Fruit fly (Drosophila melanogaster): ENCODE data around the gene Pdk1.

Gene Pdk1

DNA sequence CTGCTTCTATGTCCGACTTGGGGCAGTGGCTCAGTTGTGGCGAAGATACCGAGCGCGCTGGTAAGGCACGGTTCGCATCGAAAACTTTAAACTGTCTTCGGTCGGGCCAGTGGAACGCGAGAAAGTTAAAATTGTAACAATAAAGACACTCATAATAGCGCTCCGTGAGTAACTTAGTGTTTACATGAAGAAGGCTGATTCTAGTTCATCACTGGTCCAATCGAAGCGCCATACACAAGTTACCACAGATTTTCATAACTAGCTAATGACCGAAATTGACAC is 51.0 kb downstream of the Pdk1 start (continued):
- TF ChIP-seq CG11723 (GFP tag; optimal IDR thresholded peaks at IDR 0.05) (no peak), Opbp (GFP tag; IDR thresholded peaks at IDR 0.05; ENCODE audit: partially characterized antibody) (peak; percentile 34; the same call in 1 of the 3 replicates), Trl (optimal IDR thresholded peaks at IDR 0.05) (peak in 1 of 2 experiments; percentile 27), Trl (GFP tag; optimal IDR thresholded peaks at IDR 0.05) (no peak), Dad (GFP tag; optimal IDR thresholded peaks at IDR 0.05) (no peak), Gug (GFP tag; IDR thresholded peaks at IDR 0.05) (no peak), usp (GFP tag; optimal IDR thresholded peaks at IDR 0.05) (no peak), CG9215 (GFP tag; IDR thresholded peaks at IDR 0.05) (no peak), fu2 (GFP tag; optimal IDR thresholded peaks at IDR 0.05) (no peak)

DNA sequence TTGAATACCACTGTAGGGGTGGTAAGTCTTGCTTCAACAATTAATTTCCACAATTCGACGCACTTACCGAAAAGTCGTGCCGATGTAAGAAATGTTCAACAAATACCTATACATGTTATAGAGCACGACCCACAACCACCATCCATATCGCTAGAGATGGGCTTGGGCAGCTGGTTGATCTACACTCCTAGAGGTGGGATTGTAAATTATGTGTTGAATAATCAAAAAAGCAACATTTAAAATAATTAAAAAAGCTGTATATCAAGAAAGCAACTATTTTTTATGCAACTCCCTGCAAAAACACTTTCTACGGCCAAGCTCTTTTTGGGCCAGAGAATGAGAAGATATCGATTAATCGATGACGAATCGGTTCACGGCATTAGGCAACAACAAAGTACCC is 55.0 kb downstream of the Pdk1 start, which contains the start of the genes CG34140, Mkp and Mtch:
Gene CG34140, minus strand, starts transcription at position 174 of the 400 bp plus-strand sequence.
Gene Mkp, minus strand, starts transcription at position 290 of the 400 bp plus-strand sequence.
Gene Mtch, plus strand, starts transcription at position 376 of the 400 bp plus-strand sequence.
- peak; percentile 74 for TF ChIP-seq Dref (GFP tag; IDR thresholded peaks at IDR 0.05)
- TF ChIP-seq sens-2 (GFP tag; IDR thresholded peaks at IDR 0.05) = 0 out of 2 replicates have a peak, but pooled peaks have one; percentile 21
- peak; percentile 68 for TF ChIP-seq CG4328 (GFP tag; optimal IDR thresholded peaks at IDR 0.05)
- no peak for TF ChIP-seq CoRest (tag; optimal IDR thresholded peaks at IDR 0.05)
- no peak for TF ChIP-seq lov (optimal IDR thresholded peaks at IDR 0.05)
- TF ChIP-seq lov (GFP tag; IDR thresholded peaks at IDR 0.05) = peak; percentile 65; the same call in 1 of the 3 replicates
- peak; percentile 65 for TF ChIP-seq CG4730 (GFP tag; IDR thresholded peaks at IDR 0.05)
- TF ChIP-seq bsh (GFP tag; optimal IDR thresholded peaks at IDR 0.05) = peak in 1 of 2 experiments; percentile 83
- peak; percentile 74 for TF ChIP-seq CG7556 (GFP tag; optimal IDR thresholded peaks at IDR 0.05)
- peak; percentile 69 for TF ChIP-seq CG5245 (GFP tag; optimal IDR thresholded peaks at IDR 0.05)
- TF ChIP-seq CG7372 (GFP tag; IDR thresholded peaks at IDR 0.05) = peak; percentile 78
- TF ChIP-seq chinmo (GFP tag; IDR thresholded peaks at IDR 0.05; ENCODE audit: partially characterized antibody) = peak; percentile 77; the same call in 2 of the 4 replicates
- TF ChIP-seq dmrt99B (tag; optimal IDR thresholded peaks at IDR 0.05) = no peak
- TF ChIP-seq fd96Cb (tag; optimal IDR thresholded peaks at IDR 0.05) = peak; percentile 69
- TF ChIP-seq CG9797 (GFP tag; optimal IDR thresholded peaks at IDR 0.05) = peak; percentile 84
- TF ChIP-seq Kr (GFP tag; optimal IDR thresholded peaks at IDR 0.05) = no peak
- TF ChIP-seq tx (GFP tag; optimal IDR thresholded peaks at IDR 0.05) = peak; percentile 83
- no peak for TF ChIP-seq GATAe (GFP tag; conservative IDR thresholded peaks at IDR 0.05)
- TF ChIP-seq CG30431 (GFP tag; optimal IDR thresholded peaks at IDR 0.05) = peak; percentile 44
- peak; percentile 91 for TF ChIP-seq CG32532 (GFP tag; IDR thresholded peaks at IDR 0.05)
- peak; percentile 89 for TF ChIP-seq CG32767 (GFP tag; IDR thresholded peaks at IDR 0.05)
- no peak for TF ChIP-seq CG4854 (GFP tag; optimal IDR thresholded peaks at IDR 0.05)
- TF ChIP-seq dm (GFP tag; optimal IDR thresholded peaks at IDR 0.05) = peak; percentile 85
- TF ChIP-seq pzg (GFP tag; optimal IDR thresholded peaks at IDR 0.05) = peak; percentile 82
- TF ChIP-seq Lpt (GFP tag; optimal IDR thresholded peaks at IDR 0.05) = no peak
- TF ChIP-seq pros (GFP tag; optimal IDR thresholded peaks at IDR 0.05) = no peak
- peak; percentile 78 for TF ChIP-seq Atf6 (GFP tag; IDR thresholded peaks at IDR 0.05)
- TF ChIP-seq CG14014 (GFP tag; IDR thresholded peaks at IDR 0.05) = peak; percentile 77
- no peak for TF ChIP-seq CG5180 (GFP tag; optimal IDR thresholded peaks at IDR 0.05)
- peak; percentile 97 for TF ChIP-seq Doc3 (GFP tag; IDR thresholded peaks at IDR 0.05; ENCODE audit: partially characterized antibody)
- TF ChIP-seq Jarid2 (GFP tag; optimal IDR thresholded peaks at IDR 0.05) = no peak
- peak; percentile 14 for TF ChIP-seq CG17802 (tag; optimal IDR thresholded peaks at IDR 0.05)
- no peak for TF ChIP-seq jigr1 (GFP tag; IDR thresholded peaks at IDR 0.05)
- no peak for TF ChIP-seq CG17568 (GFP tag; optimal IDR thresholded peaks at IDR 0.05)
- peak; percentile 7 for TF ChIP-seq nom (GFP tag; optimal IDR thresholded peaks at IDR 0.05)
- TF ChIP-seq bab2 (GFP tag; optimal IDR thresholded peaks at IDR 0.05) = peak; percentile 92
- TF ChIP-seq grn (GFP tag; optimal IDR thresholded peaks at IDR 0.05) = no peak
- TF ChIP-seq tup (GFP tag; optimal IDR thresholded peaks at IDR 0.05) = peak; percentile 84
- TF ChIP-seq CG32772 (GFP tag; IDR thresholded peaks at IDR 0.05) = peak; percentile 79
- TF ChIP-seq chm (GFP tag; IDR thresholded peaks at IDR 0.05) = peak; percentile 64
- TF ChIP-seq Mrtf (GFP tag; IDR thresholded peaks at IDR 0.05) = 0 out of 3 replicates have a peak, but pooled peaks have one; percentile 51
- peak; percentile 80 for TF ChIP-seq dmrt11E (tag; optimal IDR thresholded peaks at IDR 0.05)

All from whole organism, embryonic.